Worm (Caenorhabditis elegans) whole organism, mixed stage, embryonic: ENCODE results near the gene F55G1.6.

Experiments used
- elt-1 ChIP-seq: sonication (generic microtip); optimal IDR thresholded peaks from 2 replicates; lab custom pipeline; 2017; ENCODE audit warnings: missing genetic modification characterization, mild to moderate bottlenecking, missing compliant biosample characterization, antibody characterized with exemption, moderate library complexity, borderline replicate concordance; ENCODE audit not compliant: insufficient read depth
- lsy-2 ChIP-seq: fragments of 150-350 bp; optimal IDR thresholded peaks from 2 replicates; lab custom pipeline; 2014; ENCODE audit warnings: missing biosample characterization, missing genetic modification characterization
- mep-1 ChIP-seq: fragments of 150-350 bp; optimal IDR thresholded peaks from 2 replicates; lab custom pipeline; 2017; ENCODE audit warnings: missing biosample characterization, missing genetic modification reagents, missing genetic modification characterization, inconsistent platforms
- unc-120 ChIP-seq: sonication (generic microtip); optimal IDR thresholded peaks from 2 replicates; lab custom pipeline; 2017; ENCODE audit warnings: missing genetic modification characterization, missing compliant biosample characterization; ENCODE audit not compliant: poor library complexity, severe bottlenecking

DNA sequence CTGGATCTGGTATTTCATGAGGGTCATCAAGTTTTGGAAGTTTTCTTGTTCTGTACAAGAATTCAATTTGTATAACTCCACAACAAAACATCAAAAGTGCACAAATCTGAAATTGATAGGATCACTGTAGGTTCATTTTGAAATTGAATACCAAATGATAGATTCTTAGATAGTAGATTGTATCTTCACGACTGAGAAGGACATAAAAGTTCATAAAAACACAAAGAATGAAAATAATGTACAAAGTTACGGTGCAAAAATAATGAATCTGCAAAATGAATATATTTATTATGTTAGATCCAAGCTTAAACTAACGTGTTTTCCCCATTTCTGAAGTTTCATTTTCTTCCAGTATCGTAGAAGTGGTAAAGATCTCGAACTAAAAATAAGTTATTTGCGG lies 27.6 kb downstream of the F55G1.6 start:
- TF ChIP-seq mep-1 (tag; lab: Kevin White, UChicago): no peak
- no peak for TF ChIP-seq elt-1 (tag; lab: Kevin White, UChicago)
- TF ChIP-seq unc-120 (tag; lab: Kevin White, UChicago): no peak
- TF ChIP-seq lsy-2 (tag; lab: Kevin White, UChicago): no peak
